Fruit fly (Drosophila melanogaster): ENCODE results near the gene CG6040.

Gene CG6040

dm6 chr3R:19147511-19148239 is 50.9 kb downstream of the CG6040 start, which contains the start of gene Ppcs (continued):
- no peak for TF ChIP-seq CG6792 (GFP tag; optimal IDR thresholded peaks at IDR 0.05)
- TF ChIP-seq Sox15 (GFP tag; optimal IDR thresholded peaks at IDR 0.05), result no peak
- peak; percentile 90 for TF ChIP-seq net (GFP tag; optimal IDR thresholded peaks at IDR 0.05)
- peak; percentile 57 for TF ChIP-seq cyc (GFP tag; optimal IDR thresholded peaks at IDR 0.05)
- peak; percentile 93 for TF ChIP-seq CG6276 (GFP tag; optimal IDR thresholded peaks at IDR 0.05)
- TF ChIP-seq ss (GFP tag; optimal IDR thresholded peaks at IDR 0.05), result peak; percentile 94 to 95
- peak; percentile 55 for TF ChIP-seq Hr39 (GFP tag; optimal IDR thresholded peaks at IDR 0.05)
- TF ChIP-seq Sox14 (GFP tag; optimal IDR thresholded peaks at IDR 0.05), result peak; percentile 62
- peak; percentile 91 for TF ChIP-seq CG16779 (tag; optimal IDR thresholded peaks at IDR 0.05)
- peak; percentile 71 for TF ChIP-seq eg (GFP tag; IDR thresholded peaks at IDR 0.05)
- TF ChIP-seq fkh (GFP tag; optimal IDR thresholded peaks at IDR 0.05), result peak; percentile 51
- peak; percentile 59 for TF ChIP-seq OdsH (GFP tag; optimal IDR thresholded peaks at IDR 0.05)
- TF ChIP-seq fd59A (GFP tag; optimal IDR thresholded peaks at IDR 0.05), result peak; percentile 53
- TF ChIP-seq CG8319 (GFP tag; optimal IDR thresholded peaks at IDR 0.05), result peak; percentile 68
- TF ChIP-seq CG3032 (tag; optimal IDR thresholded peaks at IDR 0.05), result peak; percentile 38
- peak; percentile 29 for TF ChIP-seq dac (GFP tag; optimal IDR thresholded peaks at IDR 0.05)
- peak; percentile 84 for TF ChIP-seq CG3919 (GFP tag; optimal IDR thresholded peaks at IDR 0.05)
- TF ChIP-seq Eip93F (GFP tag; optimal IDR thresholded peaks at IDR 0.05), result peak; percentile 56
- peak; percentile 73 for TF ChIP-seq topi (GFP tag; optimal IDR thresholded peaks at IDR 0.05)
- peak; percentile 46 for TF ChIP-seq CG8632 (GFP tag; optimal IDR thresholded peaks at IDR 0.05)
- TF ChIP-seq CG11294 (GFP tag; IDR thresholded peaks at IDR 0.05), result peak; percentile 7; the same call in 1 of the 2 replicates
- peak; percentile 65 for TF ChIP-seq CG10631 (GFP tag; optimal IDR thresholded peaks at IDR 0.05)
- peak; percentile 63 for TF ChIP-seq CG31627 (GFP tag; optimal IDR thresholded peaks at IDR 0.05)
- peak; percentile 74 for TF ChIP-seq CG15336 (GFP tag; IDR thresholded peaks at IDR 0.05)
- TF ChIP-seq CG1621 (tag; optimal IDR thresholded peaks at IDR 0.05), result peak; percentile 87
- peak; percentile 52 for TF ChIP-seq vri (GFP tag; optimal IDR thresholded peaks at IDR 0.05)
- peak; percentile 57 for TF ChIP-seq Lpt (GFP tag; optimal IDR thresholded peaks at IDR 0.05)
- peak; percentile 62 for TF ChIP-seq CG32006 (GFP tag; optimal IDR thresholded peaks at IDR 0.05)
- no peak for TF ChIP-seq CG4318 (GFP tag; optimal IDR thresholded peaks at IDR 0.05)
- TF ChIP-seq esn (GFP tag; optimal IDR thresholded peaks at IDR 0.05), result peak; percentile 69
- TF ChIP-seq fd85E (GFP tag; optimal IDR thresholded peaks at IDR 0.05), result peak; percentile 77

dm6 chr3R:19150856-19151651 is 54.3 kb downstream of the CG6040 start:
- no peak for TF ChIP-seq OdsH (GFP tag; optimal IDR thresholded peaks at IDR 0.05)
- TF ChIP-seq Met (GFP tag; optimal IDR thresholded peaks at IDR 0.05), result no peak
- no peak for TF ChIP-seq CG8119 (GFP tag; IDR thresholded peaks at IDR 0.05)
- TF ChIP-seq CG6808 (GFP tag; optimal IDR thresholded peaks at IDR 0.05), result no peak
- no peak for TF ChIP-seq CG6276 (GFP tag; optimal IDR thresholded peaks at IDR 0.05)
- peak; percentile 78 for TF ChIP-seq CG6854 (GFP tag; optimal IDR thresholded peaks at IDR 0.05)
- TF ChIP-seq dsx (GFP tag; optimal IDR thresholded peaks at IDR 0.05; ENCODE audit: poor library complexity, severe bottlenecking), result no peak
- peak; percentile 58 for TF ChIP-seq Eip78C (GFP tag)
- TF ChIP-seq lz (GFP tag; optimal IDR thresholded peaks at IDR 0.05), result no peak
- peak; percentile 63 for TF ChIP-seq Blimp-1 (GFP tag; optimal IDR thresholded peaks at IDR 0.05)
- TF ChIP-seq salr (GFP tag; optimal IDR thresholded peaks at IDR 0.05), result no peak
- TF ChIP-seq ss (GFP tag; optimal IDR thresholded peaks at IDR 0.05), result peak in 1 of 2 experiments; percentile 31
- TF ChIP-seq CG31627 (GFP tag; optimal IDR thresholded peaks at IDR 0.05), result no peak
- no peak for TF ChIP-seq pdm3 (GFP tag; optimal IDR thresholded peaks at IDR 0.05)

All from whole organism, prepupa.